Fruit fly (Drosophila melanogaster): Measurements from ENCODE around the gene CG10472.

DNA sequence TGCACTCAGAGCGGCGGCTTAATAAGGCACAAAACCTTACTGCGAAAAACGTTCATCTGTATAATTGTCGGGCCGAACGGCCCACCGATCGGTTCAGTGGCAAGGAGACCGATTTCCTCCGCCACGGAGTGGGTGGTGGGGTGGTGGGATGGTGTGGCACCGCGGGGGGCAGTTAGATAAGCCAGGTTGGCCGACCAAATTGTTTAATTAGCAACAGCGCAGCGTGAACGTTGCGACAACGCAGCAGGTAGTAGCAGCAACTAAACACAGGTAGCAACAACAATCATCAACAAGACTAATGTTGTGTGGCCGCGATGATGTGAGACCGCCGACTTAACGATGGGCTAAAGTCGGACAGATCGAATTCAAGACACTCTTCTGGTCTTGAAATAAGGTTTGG, 5.5 kb upstream of the CG10472 start:
- no peak for TF ChIP-seq CG2678 (tag; optimal IDR thresholded peaks at IDR 0.05)
- no peak for TF ChIP-seq nmo (GFP tag; optimal IDR thresholded peaks at IDR 0.05)

Measured in whole organism, embryonic.